Fruit fly (Drosophila melanogaster): ENCODE results near the gene CG4459.
A peak's percentile ranks its signal among the peaks of the same experiment; 100 is the strongest.

The CG4459 gene

dm6 chr3R:19905932-19906439 lies 22.5 kb downstream of the CG4459 start (continued):
- peak; percentile 86 for TF ChIP-seq Hr4 (GFP tag; optimal IDR thresholded peaks at IDR 0.05)
- TF ChIP-seq CG15336 (GFP tag; IDR thresholded peaks at IDR 0.05), result peak; percentile 91
- peak; percentile 86 for TF ChIP-seq CG34406 (GFP tag; optimal IDR thresholded peaks at IDR 0.05)
- TF ChIP-seq achi (GFP tag; optimal IDR thresholded peaks at IDR 0.05), result peak; percentile 87
- peak; percentile 86 for TF ChIP-seq CG32006 (GFP tag; optimal IDR thresholded peaks at IDR 0.05)
- TF ChIP-seq esn (GFP tag; optimal IDR thresholded peaks at IDR 0.05), result peak; percentile 93
- peak; percentile 95 for TF ChIP-seq Eip78C (GFP tag)
- TF ChIP-seq Lpt (GFP tag; optimal IDR thresholded peaks at IDR 0.05), result peak; percentile 65
- peak; percentile 92 for TF ChIP-seq pdm3 (GFP tag; optimal IDR thresholded peaks at IDR 0.05)
- peak; percentile 83 for TF ChIP-seq CG8632 (GFP tag; optimal IDR thresholded peaks at IDR 0.05)
- TF ChIP-seq ss (GFP tag; optimal IDR thresholded peaks at IDR 0.05), result peak; percentile 61 to 76
- TF ChIP-seq fd59A (GFP tag; optimal IDR thresholded peaks at IDR 0.05), result peak; percentile 85
- TF ChIP-seq topi (GFP tag; optimal IDR thresholded peaks at IDR 0.05), result peak; percentile 84
- peak; percentile 86 for TF ChIP-seq spab (GFP tag; optimal IDR thresholded peaks at IDR 0.05)
- TF ChIP-seq OdsH (GFP tag; optimal IDR thresholded peaks at IDR 0.05), result peak; percentile 92
- TF ChIP-seq dsx (GFP tag; optimal IDR thresholded peaks at IDR 0.05; ENCODE audit: poor library complexity, severe bottlenecking), result peak; percentile 64

dm6 chr3R:19904865-19905373 lies 23.5 kb downstream of the CG4459 start, which contains the start of the genes Surf6 and RhoGAP92B:
Gene Surf6 (minus strand): TSS chr3R:19904868.
Gene RhoGAP92B (plus strand): TSS chr3R:19905164.
- TF ChIP-seq Sox14 (GFP tag; optimal IDR thresholded peaks at IDR 0.05) (peak; percentile 76), CG8319 (GFP tag; optimal IDR thresholded peaks at IDR 0.05) (peak; percentile 42), Met (GFP tag; optimal IDR thresholded peaks at IDR 0.05) (peak; percentile 68), CG32006 (GFP tag; optimal IDR thresholded peaks at IDR 0.05) (no peak), eg (GFP tag; IDR thresholded peaks at IDR 0.05) (peak; percentile 64; the same call in 2 of the 3 replicates), Gug (GFP tag; IDR thresholded peaks at IDR 0.05) (0 out of 2 replicates have a peak, but pooled peaks have one; percentile 22), fd85E (GFP tag; optimal IDR thresholded peaks at IDR 0.05) (peak; percentile 29), Eip78C (GFP tag) (peak; percentile 79), Smox (GFP tag; optimal IDR thresholded peaks at IDR 0.05) (no peak), CG8119 (GFP tag; IDR thresholded peaks at IDR 0.05) (peak; percentile 23; the same call in 1 of the 3 replicates), net (GFP tag; optimal IDR thresholded peaks at IDR 0.05) (peak; percentile 62), CG11902 (GFP tag; optimal IDR thresholded peaks at IDR 0.05) (peak; percentile 19), CG4318 (GFP tag; optimal IDR thresholded peaks at IDR 0.05) (no peak), CG16779 (tag; optimal IDR thresholded peaks at IDR 0.05) (peak; percentile 49), fkh (GFP tag; optimal IDR thresholded peaks at IDR 0.05) (peak; percentile 60), CG10631 (GFP tag; optimal IDR thresholded peaks at IDR 0.05) (no peak), CG10669 (GFP tag; optimal IDR thresholded peaks at IDR 0.05) (peak; percentile 13), topi (GFP tag; optimal IDR thresholded peaks at IDR 0.05) (peak; percentile 67), Lpt (GFP tag; optimal IDR thresholded peaks at IDR 0.05) (no peak), Hr38 (GFP tag; optimal IDR thresholded peaks at IDR 0.05) (no peak), CG3919 (GFP tag; optimal IDR thresholded peaks at IDR 0.05) (peak; percentile 62), CG9139 (GFP tag; optimal IDR thresholded peaks at IDR 0.05) (peak; percentile 44), svp (GFP tag) (peak; percentile 95), acj6 (GFP tag; optimal IDR thresholded peaks at IDR 0.05) (peak; percentile 42), Hr4 (GFP tag; optimal IDR thresholded peaks at IDR 0.05) (peak; percentile 51), pdm3 (GFP tag; optimal IDR thresholded peaks at IDR 0.05) (no peak), CG7368 (GFP tag; optimal IDR thresholded peaks at IDR 0.05) (peak; percentile 6), CG8632 (GFP tag; optimal IDR thresholded peaks at IDR 0.05) (no peak), Hr39 (GFP tag; optimal IDR thresholded peaks at IDR 0.05) (peak; percentile 71), Ets21C (GFP tag; optimal IDR thresholded peaks at IDR 0.05) (peak; percentile 46), salr (GFP tag; optimal IDR thresholded peaks at IDR 0.05) (no peak), fd59A (GFP tag; optimal IDR thresholded peaks at IDR 0.05) (no peak), CG34406 (GFP tag; optimal IDR thresholded peaks at IDR 0.05) (peak; percentile 35), spab (GFP tag; optimal IDR thresholded peaks at IDR 0.05) (no peak), CG1621 (tag; optimal IDR thresholded peaks at IDR 0.05) (peak; percentile 97), Eip75B (GFP tag; optimal IDR thresholded peaks at IDR 0.05) (peak; percentile 73), lz (GFP tag; optimal IDR thresholded peaks at IDR 0.05) (peak; percentile 68), esn (GFP tag; optimal IDR thresholded peaks at IDR 0.05) (peak; percentile 50), cyc (GFP tag; optimal IDR thresholded peaks at IDR 0.05) (peak; percentile 55), Ets96B (tag; optimal IDR thresholded peaks at IDR 0.05) (peak; percentile 31), ss (GFP tag; optimal IDR thresholded peaks at IDR 0.05) (peak; percentile 40 to 62), CG6276 (GFP tag; optimal IDR thresholded peaks at IDR 0.05) (no peak), OdsH (GFP tag; optimal IDR thresholded peaks at IDR 0.05) (peak; percentile 42), dac (GFP tag; optimal IDR thresholded peaks at IDR 0.05) (no peak)

Data from whole organism, prepupa.